Fruit fly (Drosophila melanogaster): ENCODE measurements around the gene RpL3.

The RpL3 gene

dm6 chr3R:11269013-11269412, 47.3 kb downstream of the RpL3 start (continued):
- TF ChIP-seq aop (GFP tag; IDR thresholded peaks at IDR 0.05) (no peak), Neu2 (GFP tag; optimal IDR thresholded peaks at IDR 0.05; ENCODE audit: borderline replicate concordance) (no peak), dysf (GFP tag; IDR thresholded peaks at IDR 0.05) (peak; percentile 37; the same call in 1 of the 3 replicates), run (tag; optimal IDR thresholded peaks at IDR 0.05) (no peak), vnd (GFP tag; IDR thresholded peaks at IDR 0.05; ENCODE audit: partially characterized antibody) (no peak), dimm (GFP tag; IDR thresholded peaks at IDR 0.05) (0 out of 2 replicates have a peak, but pooled peaks have one; percentile 6), Atf-2 (GFP tag; optimal IDR thresholded peaks at IDR 0.05) (peak; percentile 47), tap (tag; optimal IDR thresholded peaks at IDR 0.05) (no peak), CG15073 (GFP tag; optimal IDR thresholded peaks at IDR 0.05) (no peak), PHDP (tag; optimal IDR thresholded peaks at IDR 0.05) (no peak), wdn (GFP tag; IDR thresholded peaks at IDR 0.05) (no peak), CG33213 (GFP tag; optimal IDR thresholded peaks at IDR 0.05) (peak; percentile 76), sens (GFP tag) (peak; percentile 92), Gug (GFP tag; IDR thresholded peaks at IDR 0.05) (no peak), CG34224 (GFP tag; IDR thresholded peaks at IDR 0.05; ENCODE audit: partially characterized antibody) (no peak), bowl (GFP tag; IDR thresholded peaks at IDR 0.05) (no peak), lola (GFP tag; optimal IDR thresholded peaks at IDR 0.05) (no peak), CG11093 (GFP tag; IDR thresholded peaks at IDR 0.05) (no peak), ato (GFP tag; IDR thresholded peaks at IDR 0.05; ENCODE audit: partially characterized antibody) (no peak), CG3847 (GFP tag; IDR thresholded peaks at IDR 0.05) (no peak), CG42726 (GFP tag; IDR thresholded peaks at IDR 0.05; ENCODE audit: partially characterized antibody) (no peak), sisA (GFP tag; IDR thresholded peaks at IDR 0.05) (no peak), Bteb2 (GFP tag; optimal IDR thresholded peaks at IDR 0.05) (no peak), CG10321 (GFP tag; IDR thresholded peaks at IDR 0.05) (no peak), knrl (GFP tag; IDR thresholded peaks at IDR 0.05; ENCODE audit: partially characterized antibody) (no peak), CG5245 (GFP tag; optimal IDR thresholded peaks at IDR 0.05) (peak; percentile 84), HmgZ (tag; optimal IDR thresholded peaks at IDR 0.05) (no peak), h (optimal IDR thresholded peaks at IDR 0.05) (peak; percentile 59), H2.0 (GFP tag; IDR thresholded peaks at IDR 0.05) (peak; percentile 18; the same call in 1 of the 2 replicates), CG12769 (tag; optimal IDR thresholded peaks at IDR 0.05) (no peak), CG30431 (GFP tag; optimal IDR thresholded peaks at IDR 0.05) (peak; percentile 55), CG11695 (GFP tag; IDR thresholded peaks at IDR 0.05) (no peak), Nf-YC (tag; optimal IDR thresholded peaks at IDR 0.05) (peak; percentile 62), CG32767 (GFP tag; IDR thresholded peaks at IDR 0.05) (no peak), hkb (optimal IDR thresholded peaks at IDR 0.05) (no peak), hkb (GFP tag; IDR thresholded peaks at IDR 0.05) (no peak), NFAT (GFP tag; IDR thresholded peaks at IDR 0.05) (peak; percentile 34; the same call in 1 of the 2 replicates), Rx (GFP tag; IDR thresholded peaks at IDR 0.05) (peak; percentile 48; the same call in 1 of the 2 replicates), CG4360 (GFP tag; IDR thresholded peaks at IDR 0.05) (no peak), mld (GFP tag; IDR thresholded peaks at IDR 0.05; ENCODE audit: partially characterized antibody) (no peak), gfzf (GFP tag; optimal IDR thresholded peaks at IDR 0.05) (no peak), btn (GFP tag; optimal IDR thresholded peaks at IDR 0.05) (peak; percentile 56), HmgD (GFP tag; optimal IDR thresholded peaks at IDR 0.05) (no peak), Ada2b (GFP tag; IDR thresholded peaks at IDR 0.05) (peak; percentile 56; the same call in 1 of the 2 replicates), CG31441 (GFP tag; IDR thresholded peaks at IDR 0.05) (no peak; the same call in 1 of the 2 replicates), Dek (tag; optimal IDR thresholded peaks at IDR 0.05) (no peak), sug (tag; optimal IDR thresholded peaks at IDR 0.05) (no peak), CG9817 (tag; optimal IDR thresholded peaks at IDR 0.05) (peak; percentile 16), br (optimal IDR thresholded peaks at IDR 0.05) (no peak), CG17612 (GFP tag; IDR thresholded peaks at IDR 0.05) (no peak), CG10654 (GFP tag; optimal IDR thresholded peaks at IDR 0.05) (peak; percentile 55), CG10979 (tag; optimal IDR thresholded peaks at IDR 0.05) (peak; percentile 83), Dip3 (GFP tag; optimal IDR thresholded peaks at IDR 0.05) (no peak)
